Fruit fly (Drosophila melanogaster): ENCODE data around the gene CG42818.
A peak's percentile ranks its signal among the peaks of the same experiment; 100 is the strongest.

The CG42818 gene

dm6 chr2L:16251598-16252131 lies 9.9 kb downstream of the CG42818 start, which contains the start of gene CG46309 (continued):
- TF ChIP-seq ro (GFP tag; IDR thresholded peaks at IDR 0.05) (no peak), CG7357 (GFP tag; IDR thresholded peaks at IDR 0.05) (no peak), so (GFP tag; IDR thresholded peaks at IDR 0.05) (no peak), sob (GFP tag; IDR thresholded peaks at IDR 0.05) (no peak; the same call in 1 of the 2 replicates), Asciz (GFP tag; optimal IDR thresholded peaks at IDR 0.05) (peak; percentile 21), CG15696 (tag; optimal IDR thresholded peaks at IDR 0.05) (no peak), Med (GFP tag) (no peak), tgo (GFP tag; IDR thresholded peaks at IDR 0.05) (no peak), lilli (GFP tag; optimal IDR thresholded peaks at IDR 0.05) (peak; percentile 70), CG11723 (GFP tag; optimal IDR thresholded peaks at IDR 0.05) (no peak), CG34224 (GFP tag; IDR thresholded peaks at IDR 0.05; ENCODE audit: partially characterized antibody) (peak; percentile 96), CG32767 (GFP tag; IDR thresholded peaks at IDR 0.05) (no peak), CG5245 (GFP tag; optimal IDR thresholded peaks at IDR 0.05) (no peak), Max (GFP tag; optimal IDR thresholded peaks at IDR 0.05) (no peak), gcm2 (GFP tag; optimal IDR thresholded peaks at IDR 0.05) (no peak), dmrt11E (tag; optimal IDR thresholded peaks at IDR 0.05) (no peak), sisA (GFP tag; IDR thresholded peaks at IDR 0.05) (no peak), Hmx (GFP tag; optimal IDR thresholded peaks at IDR 0.05) (no peak), Bgb (GFP tag; IDR thresholded peaks at IDR 0.05; ENCODE audit: partially characterized antibody) (peak; percentile 94), Neu2 (GFP tag; optimal IDR thresholded peaks at IDR 0.05; ENCODE audit: borderline replicate concordance) (no peak), Rfx (GFP tag; IDR thresholded peaks at IDR 0.05) (no peak; the same call in 1 of the 2 replicates), btn (GFP tag; optimal IDR thresholded peaks at IDR 0.05) (no peak), zen (tag; optimal IDR thresholded peaks at IDR 0.05) (no peak), nau (GFP tag; optimal IDR thresholded peaks at IDR 0.05) (no peak), schlank (tag; optimal IDR thresholded peaks at IDR 0.05) (peak; percentile 23), Hsf (GFP tag; optimal IDR thresholded peaks at IDR 0.05) (no peak), CG18619 (GFP tag; optimal IDR thresholded peaks at IDR 0.05) (peak; percentile 25), gro (GFP tag; optimal IDR thresholded peaks at IDR 0.05) (peak; percentile 25), bsh (GFP tag; optimal IDR thresholded peaks at IDR 0.05) (no peak), Nf-YA (GFP tag; IDR thresholded peaks at IDR 0.05) (no peak), Pdp1 (GFP tag; optimal IDR thresholded peaks at IDR 0.05) (peak in 1 of 2 experiments; percentile 41), CG14050 (GFP tag; IDR thresholded peaks at IDR 0.05) (peak; percentile 23; the same call in 1 of the 3 replicates), Hr78 (GFP tag; optimal IDR thresholded peaks at IDR 0.05) (no peak), nerfin-1 (tag; optimal IDR thresholded peaks at IDR 0.05) (no peak), Jarid2 (GFP tag; optimal IDR thresholded peaks at IDR 0.05) (peak; percentile 75), CG8089 (GFP tag; optimal IDR thresholded peaks at IDR 0.05) (no peak), CG3065 (GFP tag; optimal IDR thresholded peaks at IDR 0.05) (no peak), E2f1 (GFP tag; IDR thresholded peaks at IDR 0.05) (no peak), corto (GFP tag; optimal IDR thresholded peaks at IDR 0.05) (no peak), CG4730 (GFP tag; IDR thresholded peaks at IDR 0.05) (no peak), Vsx1 (GFP tag; optimal IDR thresholded peaks at IDR 0.05) (peak; percentile 2), amos (GFP tag; IDR thresholded peaks at IDR 0.05; ENCODE audit: partially characterized antibody) (peak; percentile 84; the same call in 1 of the 2 replicates), Dref (GFP tag; IDR thresholded peaks at IDR 0.05) (peak; percentile 75; the same call in 1 of the 2 replicates), ewg (GFP tag; optimal IDR thresholded peaks at IDR 0.05) (no peak), bab2 (GFP tag; optimal IDR thresholded peaks at IDR 0.05) (peak; percentile 30), sqz (GFP tag; optimal IDR thresholded peaks at IDR 0.05) (peak; percentile 26), phol (tag; optimal IDR thresholded peaks at IDR 0.05) (no peak), Antp (GFP tag; optimal IDR thresholded peaks at IDR 0.05) (no peak), Optix (GFP tag; IDR thresholded peaks at IDR 0.05) (no peak), CG1602 (GFP tag; optimal IDR thresholded peaks at IDR 0.05) (peak; percentile 10)
